Worm (Caenorhabditis elegans) whole organism, L1 larva: Measurements from ENCODE around the gene ubc-23.

ENCODE experiments used
- aly-2 ChIP-seq: fragments of 150-350 bp; optimal IDR thresholded peaks from 2 replicates; lab custom pipeline; 2014; ENCODE audit warnings: missing biosample characterization, missing genetic modification characterization
- blmp-1 ChIP-seq: fragments of 150-350 bp; optimal IDR thresholded peaks from 2 replicates; lab custom pipeline; 2014; ENCODE audit warnings: missing biosample characterization, missing genetic modification characterization
- ceh-63 ChIP-seq: fragments of 200-800 bp; sonication (Bioruptor generic); optimal IDR thresholded peaks from 2 replicates; lab custom pipeline; 2018; ENCODE audit warnings: mild to moderate bottlenecking, missing genetic modification characterization, missing compliant biosample characterization
- ceh-82 ChIP-seq, 3 experiments: fragments of 150-350 bp in 1 of 3; sonication (generic microtip) in 2 of 3; optimal IDR thresholded peaks; 2 replicates each; lab custom pipeline; 2014 to 2017; ENCODE audit warnings: missing biosample characterization in 3 of 3, missing genetic modification characterization in 3 of 3
- ceh-90 ChIP-seq: sonication (generic microtip); optimal IDR thresholded peaks from 2 replicates; lab custom pipeline; 2016; ENCODE audit warnings: missing genetic modification characterization, missing compliant biosample characterization
- dpl-1 ChIP-seq, 3 experiments: fragments of 150-350 bp in 2 of 3; sonication (generic microtip) in 1 of 3; optimal IDR thresholded peaks; 2 replicates each; lab custom pipeline; 2014 to 2017; ENCODE audit warnings: missing biosample characterization in 3 of 3, missing genetic modification characterization in 3 of 3, missing genetic modification reagents in 3 of 3
- dsc-1 ChIP-seq: sonication (generic microtip); optimal IDR thresholded peaks from 2 replicates; lab custom pipeline; 2016; ENCODE audit warnings: mild to moderate bottlenecking, missing genetic modification characterization, missing compliant biosample characterization
- efl-1 ChIP-seq, 4 experiments: fragments of 150-350 bp; optimal IDR thresholded peaks in 3 of 4; peaks in 1 of 4; 1 replicate in 1 of 4; 2 replicates in 3 of 4; lab custom pipeline; 2014; ENCODE audit warnings: missing biosample characterization in 2 of 4, missing genetic modification characterization in 2 of 4, missing genetic modification reagents in 2 of 4
- egl-13 ChIP-seq: sonication (generic microtip); optimal IDR thresholded peaks from 2 replicates; lab custom pipeline; 2016; ENCODE audit warnings: missing genotype, missing genetic modification reagents, missing genetic modification characterization, missing compliant biosample characterization
- elt-2 ChIP-seq: sonication (generic microtip); optimal IDR thresholded peaks from 2 replicates; lab custom pipeline; 2016; ENCODE audit warnings: missing genetic modification characterization, mild to moderate bottlenecking, inconsistent platforms, missing compliant biosample characterization, missing genetic modification reagents
- ets-5 ChIP-seq: fragments of 200-800 bp; sonication (Bioruptor generic); IDR thresholded peaks from 2 replicates; pipeline ENCODE4 v1.3.6; 2022; ENCODE audit warnings: missing genetic modification characterization, missing compliant biosample characterization
- fkh-4 ChIP-seq: sonication (generic microtip); optimal IDR thresholded peaks from 2 replicates; lab custom pipeline; 2016; ENCODE audit warnings: missing compliant biosample characterization, missing genetic modification characterization, borderline replicate concordance
- fos-1 ChIP-seq: fragments of 150-350 bp; optimal IDR thresholded peaks from 2 replicates; lab custom pipeline; 2014; ENCODE audit warnings: missing biosample characterization, missing genetic modification characterization
- hlh-17 ChIP-seq: fragments of 200-800 bp; sonication (Bioruptor generic); optimal IDR thresholded peaks from 2 replicates; lab custom pipeline; 2018; ENCODE audit warnings: missing genetic modification characterization, mild to moderate bottlenecking, missing compliant biosample characterization, moderate library complexity, borderline replicate concordance
- lin-39 ChIP-seq: fragments of 150-350 bp; optimal IDR thresholded peaks from 2 replicates; lab custom pipeline; 2014; ENCODE audit warnings: missing biosample characterization, missing genetic modification reagents, missing genetic modification characterization
- lsy-2 ChIP-seq, 2 experiments: fragments of 150-350 bp; optimal IDR thresholded peaks; 2 replicates each; lab custom pipeline; 2014; ENCODE audit warnings: missing biosample characterization in 2 of 2, missing genetic modification characterization in 2 of 2
- nhr-237 ChIP-seq: fragments of 150-350 bp; optimal IDR thresholded peaks from 2 replicates; lab custom pipeline; 2014; ENCODE audit warnings: missing biosample characterization, missing genetic modification characterization
- nhr-77 ChIP-seq: fragments of 150-350 bp; optimal IDR thresholded peaks from 2 replicates; lab custom pipeline; 2014; ENCODE audit warnings: missing biosample characterization, missing genetic modification characterization
- skn-1 ChIP-seq: fragments of 150-350 bp; optimal IDR thresholded peaks from 2 replicates; lab custom pipeline; 2014; ENCODE audit warnings: missing biosample characterization, missing genetic modification characterization
- tbx-2 ChIP-seq: sonication (generic microtip); optimal IDR thresholded peaks from 2 replicates; lab custom pipeline; 2016; ENCODE audit warnings: missing genetic modification characterization, missing compliant biosample characterization
- xbp-1 ChIP-seq: sonication (generic microtip); optimal IDR thresholded peaks from 2 replicates; lab custom pipeline; 2016; ENCODE audit warnings: missing genetic modification characterization, missing compliant biosample characterization
- zip-4 ChIP-seq: fragments of 200-800 bp; sonication (Bioruptor generic); optimal IDR thresholded peaks from 2 replicates; lab custom pipeline; 2018; ENCODE audit warnings: mild to moderate bottlenecking, missing genetic modification characterization, moderate library complexity, missing compliant biosample characterization

ubc-23 gene

DNA sequence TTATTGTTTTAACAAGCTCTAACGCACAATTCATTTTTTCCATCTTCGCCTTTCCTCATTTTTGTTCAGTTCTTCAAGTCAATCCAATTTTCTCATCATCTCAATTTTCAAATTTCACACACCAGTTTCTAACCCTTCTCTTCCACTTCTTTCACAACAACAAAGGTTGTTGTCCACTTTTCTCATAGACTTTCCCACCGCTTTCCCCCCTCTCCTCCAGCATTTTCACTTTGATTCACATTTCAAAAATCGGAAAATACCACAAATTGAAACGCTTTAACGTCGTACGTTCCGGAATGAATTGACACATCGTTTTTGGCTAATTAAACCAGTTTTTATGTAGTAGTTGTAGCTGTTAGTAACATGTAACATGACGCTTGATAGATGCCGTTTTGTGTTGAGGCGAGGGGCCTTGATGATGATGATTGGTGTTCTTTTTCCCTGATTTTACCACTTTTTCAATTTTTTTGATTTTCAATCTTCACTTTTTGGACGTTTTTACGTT is 46.2 kb downstream of the ubc-23 start:
- TF ChIP-seq zip-4 (GFP tag; lab: Kevin White, UChicago) (no peak), blmp-1 (tag; lab: Kevin White, UChicago) (peak; percentile 85), xbp-1 (tag; lab: Kevin White, UChicago) (no peak), dpl-1 (GFP tag; optimal IDR thresholded peaks at IDR 0.05; lab: Kevin White, UChicago) (no peak), nhr-237 (tag; lab: Kevin White, UChicago) (no peak), dsc-1 (no peak), tbx-2 (no peak), efl-1 (optimal IDR thresholded peaks at IDR 0.05; lab: Kevin White, UChicago) (no peak), efl-1 (GFP tag; optimal IDR thresholded peaks at IDR 0.05 in 1 of 2; lab: Kevin White, UChicago) (peak in 1 of 2 experiments; percentile 70), lsy-2 (tag; optimal IDR thresholded peaks at IDR 0.05; lab: Kevin White, UChicago) (no peak), lin-39 (tag; lab: Kevin White, UChicago) (no peak)

DNA sequence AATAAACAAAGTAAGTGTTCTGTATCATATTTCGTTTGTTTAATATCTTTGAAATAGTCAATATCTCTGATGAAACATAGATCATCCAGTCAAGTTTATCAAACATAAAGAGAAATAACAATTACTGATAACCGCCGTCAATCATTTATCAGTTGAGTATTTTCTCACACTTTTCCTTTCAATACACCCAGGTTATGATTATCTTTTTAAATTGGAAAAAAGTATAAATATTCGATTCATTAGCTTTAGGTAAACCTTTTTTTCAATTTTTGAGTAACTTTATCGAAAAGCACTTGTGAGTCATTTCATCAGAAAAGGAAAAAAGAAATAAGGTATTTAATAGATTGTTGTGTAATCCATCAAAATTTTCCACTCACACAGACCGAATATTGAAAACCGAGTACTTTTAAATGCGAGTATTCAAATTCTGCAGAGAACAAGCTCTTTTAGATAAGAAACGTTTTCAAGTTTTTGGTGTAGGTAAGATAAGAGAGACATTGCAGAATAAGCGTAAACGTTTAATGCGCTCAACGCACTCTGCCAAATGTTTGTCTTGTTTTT is 47.4 kb downstream of the ubc-23 start:
- TF ChIP-seq elt-2 (tag; lab: Kevin White, UChicago) (peak; percentile 65), blmp-1 (tag; lab: Kevin White, UChicago) (peak; percentile 40), skn-1 (tag; lab: Kevin White, UChicago) (no peak)

DNA sequence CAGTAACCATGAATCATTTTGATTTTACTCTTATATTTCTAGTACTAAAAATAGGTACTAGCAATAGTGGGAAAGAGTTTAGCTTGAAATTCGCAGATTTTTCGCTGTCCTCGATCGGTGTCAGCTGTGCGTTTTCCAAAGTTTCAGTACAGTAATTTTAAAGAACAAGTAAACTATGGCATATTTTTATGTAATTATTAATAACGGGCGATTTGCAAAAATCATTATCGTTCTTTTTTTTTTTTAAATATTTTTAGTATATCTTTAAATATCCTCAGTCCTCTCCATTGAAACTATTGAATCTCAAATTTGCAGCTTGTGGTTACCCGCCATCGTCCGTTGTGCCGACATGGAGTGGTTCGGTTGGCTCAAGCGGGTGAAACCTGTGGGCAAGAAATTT is 48.7 kb downstream of the ubc-23 start, which contains the start of gene C13E3.1:
C13E3.1 (plus strand) TSS at position 301 of the 400 bp plus-strand sequence.
- TF ChIP-seq egl-13 (tag; lab: Kevin White, UChicago) (no peak), dpl-1 (GFP tag; optimal IDR thresholded peaks at IDR 0.05; lab: Kevin White, UChicago) (no peak), nhr-77 (no peak), ceh-90 (no peak), ceh-63 (no peak), aly-2 (no peak), skn-1 (tag; lab: Kevin White, UChicago) (no peak), fos-1 (tag; lab: Kevin White, UChicago) (no peak), zip-4 (GFP tag; lab: Kevin White, UChicago) (no peak), ets-5 (no peak), hlh-17 (GFP tag; lab: Kevin White, UChicago) (no peak), fkh-4 (tag; lab: Kevin White, UChicago) (no peak), blmp-1 (tag; lab: Kevin White, UChicago) (no peak), ceh-82 (tag; optimal IDR thresholded peaks at IDR 0.05; lab: Kevin White, UChicago) (no peak)
